Fruit fly (Drosophila melanogaster) whole organism, wandering third instar larva: ENCODE results near the gene Spp.

Experiments
- Abd-B ChIP-seq: fragments of >200 bp; optimal IDR thresholded peaks from 2 replicates; lab custom pipeline; 2017; ENCODE audit warnings: missing biosample characterization, missing genetic modification characterization
- CG32264 ChIP-seq: fragments of 200-800 bp; sonication (Bioruptor generic); optimal IDR thresholded peaks from 2 replicates; lab custom pipeline; 2016; ENCODE audit warnings: missing biosample characterization, missing genetic modification characterization
- CG9705 ChIP-seq: fragments of 200-800 bp; sonication (Bioruptor generic); optimal IDR thresholded peaks from 2 replicates; lab custom pipeline; 2018; ENCODE audit warnings: missing biosample characterization, mild to moderate bottlenecking, missing genetic modification characterization
- CrebA ChIP-seq: fragments of 200-800 bp; sonication (Bioruptor generic); optimal IDR thresholded peaks from 2 replicates; lab custom pipeline; 2016; ENCODE audit warnings: missing biosample characterization, mild to moderate bottlenecking, missing genetic modification characterization, borderline replicate concordance
- Dif ChIP-seq: fragments of 200-275, 200-300 bp; sonication (Bioruptor generic); optimal IDR thresholded peaks from 2 replicates; lab custom pipeline; 2018; ENCODE audit warnings: missing biosample characterization, missing genetic modification characterization; ENCODE audit not compliant: partially characterized antibody
- GATAd ChIP-seq: sonication (Bioruptor generic); optimal IDR thresholded peaks from 2 replicates; lab custom pipeline; 2016; ENCODE audit warnings: missing biosample characterization, missing genetic modification characterization
- HLH106 ChIP-seq: fragments of 200-800 bp; optimal IDR thresholded peaks from 3 replicates; lab custom pipeline; 2019; ENCODE audit warnings: missing biosample characterization, mild to moderate bottlenecking, missing genetic modification characterization, moderate library complexity
- Hnf4 ChIP-seq: fragments of 200-800 bp; sonication (Bioruptor generic); optimal IDR thresholded peaks from 2 replicates; lab custom pipeline; 2016; ENCODE audit warnings: missing biosample characterization, mild to moderate bottlenecking, missing genetic modification characterization
- Hr78 ChIP-seq: fragments of >200 bp; optimal IDR thresholded peaks from 2 replicates; lab custom pipeline; 2017; ENCODE audit warnings: missing biosample characterization, missing genetic modification characterization
- Hr83 ChIP-seq: fragments of 200-300 bp; sonication (Bioruptor generic); optimal IDR thresholded peaks from 2 replicates; lab custom pipeline; 2016; ENCODE audit warnings: missing biosample characterization, mild to moderate bottlenecking, missing genetic modification characterization, moderate library complexity; ENCODE audit not compliant: poor library complexity, severe bottlenecking
- Jra ChIP-seq: sonication (Bioruptor generic); optimal IDR thresholded peaks from 2 replicates; lab custom pipeline; 2016; ENCODE audit warnings: missing biosample characterization, missing genetic modification characterization
- Mio ChIP-seq: sonication (Bioruptor generic); optimal IDR thresholded peaks from 2 replicates; lab custom pipeline; 2016; ENCODE audit warnings: missing biosample characterization, missing genetic modification characterization
- Myc ChIP-seq: fragments of >200 bp; optimal IDR thresholded peaks from 2 replicates; lab custom pipeline; 2017
- OdsH ChIP-seq: fragments of 200-800 bp; sonication (Bioruptor generic); optimal IDR thresholded peaks from 2 replicates; lab custom pipeline; 2016; ENCODE audit warnings: missing biosample characterization, mild to moderate bottlenecking, missing genetic modification characterization
- Rel ChIP-seq, 2 experiments: fragments of 200-800 bp; sonication (Bioruptor generic) in 1 of 2; optimal IDR thresholded peaks; 2 replicates in 1 of 2; 3 replicates in 1 of 2; lab custom pipeline; 2016 to 2019; ENCODE audit warnings: mild to moderate bottlenecking in 2 of 2, missing biosample characterization in 2 of 2, missing genetic modification characterization in 2 of 2, moderate library complexity in 1 of 2
- Sp1 ChIP-seq: fragments of 200-800 bp; sonication (Bioruptor generic); optimal IDR thresholded peaks from 3 replicates; lab custom pipeline; 2019; ENCODE audit warnings: missing biosample characterization, mild to moderate bottlenecking, missing genetic modification characterization, moderate library complexity
- Vsx2 ChIP-seq: fragments of 200-300, 225-300 bp; sonication (Bioruptor generic); optimal IDR thresholded peaks from 2 replicates; lab custom pipeline; 2018; ENCODE audit warnings: missing biosample characterization, missing genetic modification characterization; ENCODE audit not compliant: partially characterized antibody
- br ChIP-seq: fragments of 200-800 bp; sonication (Bioruptor generic); optimal IDR thresholded peaks from 2 replicates; lab custom pipeline; 2016; ENCODE audit warnings: missing biosample characterization, missing genetic modification characterization
- dl ChIP-seq, 2 experiments: fragments of 175-275, 200-275 bp in 1 of 2; fragments of 200-275 bp in 1 of 2; sonication (Bioruptor generic); optimal IDR thresholded peaks; lab custom pipeline; 2018; ENCODE audit warnings: mild to moderate bottlenecking in 2 of 2, missing biosample characterization in 2 of 2, missing genetic modification characterization in 2 of 2, moderate library complexity in 2 of 2; ENCODE audit not compliant: partially characterized antibody in 2 of 2, insufficient read depth in 1 of 2
- dmrt93B ChIP-seq: fragments of 200-800 bp; sonication (Bioruptor generic); optimal IDR thresholded peaks from 2 replicates; lab custom pipeline; 2018; ENCODE audit warnings: missing biosample characterization, mild to moderate bottlenecking, missing genetic modification characterization
- dsf ChIP-seq: sonication (Bioruptor generic); optimal IDR thresholded peaks from 2 replicates; lab custom pipeline; 2016; ENCODE audit warnings: missing biosample characterization, missing genetic modification characterization, borderline replicate concordance
- ey ChIP-seq: fragments of 200-800 bp; sonication (Bioruptor generic); optimal IDR thresholded peaks from 2 replicates; lab custom pipeline; 2016; ENCODE audit warnings: missing biosample characterization, missing genetic modification characterization
- foxo ChIP-seq, 2 experiments: fragments of 200-800 bp; sonication (Bioruptor generic); optimal IDR thresholded peaks; 2 replicates in 1 of 2; 3 replicates in 1 of 2; lab custom pipeline; 2016 to 2017; ENCODE audit warnings: missing biosample characterization in 2 of 2, missing genetic modification characterization in 2 of 2
- fru ChIP-seq: fragments of 200-800 bp; sonication (Bioruptor generic); optimal IDR thresholded peaks from 3 replicates; lab custom pipeline; 2016; ENCODE audit warnings: missing biosample characterization, mild to moderate bottlenecking, missing genetic modification characterization
- h ChIP-seq: fragments of 200-800 bp; sonication (Bioruptor generic); optimal IDR thresholded peaks from 3 replicates; lab custom pipeline; 2016; ENCODE audit warnings: missing biosample characterization, mild to moderate bottlenecking, missing genetic modification characterization
- lola ChIP-seq: fragments of >200 bp; optimal IDR thresholded peaks from 2 replicates; lab custom pipeline; 2017; ENCODE audit warnings: missing biosample characterization, missing genetic modification characterization
- pan ChIP-seq: fragments of >200 bp; optimal IDR thresholded peaks from 2 replicates; lab custom pipeline; 2017
- psq ChIP-seq: fragments of 200-800 bp; sonication (Bioruptor generic); optimal IDR thresholded peaks from 3 replicates; lab custom pipeline; 2017; ENCODE audit warnings: missing biosample characterization, mild to moderate bottlenecking, missing genetic modification characterization, moderate library complexity
- rgr ChIP-seq: fragments of 200-800 bp; sonication (Bioruptor generic); optimal IDR thresholded peaks from 3 replicates; lab custom pipeline; 2016; ENCODE audit warnings: missing biosample characterization, mild to moderate bottlenecking, missing genetic modification characterization
- sage ChIP-seq: fragments of 200-800 bp; sonication (Bioruptor generic); optimal IDR thresholded peaks from 2 replicates; lab custom pipeline; 2016; ENCODE audit warnings: missing biosample characterization, mild to moderate bottlenecking, missing genetic modification characterization
- sv ChIP-seq: fragments of 200-800 bp; sonication (Bioruptor generic); optimal IDR thresholded peaks from 3 replicates; lab custom pipeline; 2016; ENCODE audit warnings: missing biosample characterization, missing genetic modification characterization
- tai ChIP-seq: sonication (Bioruptor generic); optimal IDR thresholded peaks from 2 replicates; lab custom pipeline; 2016; ENCODE audit warnings: missing biosample characterization, missing genetic modification characterization
- usp ChIP-seq: fragments of >200 bp; optimal IDR thresholded peaks from 2 replicates; lab custom pipeline; 2017; ENCODE audit warnings: missing biosample characterization, missing genetic modification characterization
- woc ChIP-seq: sonication (Bioruptor generic); optimal IDR thresholded peaks from 2 replicates; lab custom pipeline; 2016; ENCODE audit warnings: missing biosample characterization, mild to moderate bottlenecking, missing genetic modification characterization

The Spp gene

dm6 chr2L:543799-544198 lies 654 bp downstream of the Spp start:
- TF ChIP-seq Jra (GFP tag; lab: Kevin White, UChicago) (no peak), GATAd (GFP tag; lab: Kevin White, UChicago) (no peak)
- TF ChIP-seq, all 38 proteins: peak for 0

- peak in 1 of 2 experiments; percentile 9 for TF ChIP-seq foxo (GFP tag; optimal IDR thresholded peaks at IDR 0.05; lab: Kevin White, UChicago)
- TF ChIP-seq pan (lab: Kevin White, UChicago) = no peak
- TF ChIP-seq lola (GFP tag; lab: Kevin White, UChicago) = no peak
- TF ChIP-seq fru = peak; percentile 5
- no peak for TF ChIP-seq Abd-B (GFP tag; lab: Kevin White, UChicago)
- no peak for TF ChIP-seq rgr (GFP tag; lab: Kevin White, UChicago)
- TF ChIP-seq Vsx2 (GFP tag; lab: Kevin White, UChicago) = no peak
- TF ChIP-seq Rel (GFP tag; optimal IDR thresholded peaks at IDR 0.05; lab: Kevin White, UChicago) = no peak
- peak; percentile 30 for TF ChIP-seq Rel (tag; optimal IDR thresholded peaks at IDR 0.05; lab: Kevin White, UChicago)
- TF ChIP-seq br (GFP tag; lab: Kevin White, UChicago) = no peak
- no peak for TF ChIP-seq CrebA (GFP tag; lab: Kevin White, UChicago)
- TF ChIP-seq dmrt93B = no peak
- no peak for TF ChIP-seq psq (GFP tag; lab: Kevin White, UChicago)
- TF ChIP-seq Sp1 = no peak
- TF ChIP-seq CG32264 = no peak
Measured at dm6 chr2L:542338-542967, 2.0 kb downstream of the Spp start, which contains the start of gene lwr. lwr (minus strand) TSS chr2L:542580.

dm6 chr2L:540572-541210 lies 3.8 kb downstream of the Spp start:
- TF ChIP-seq Hr83 (GFP tag; lab: Kevin White, UChicago) = peak; percentile 54
- TF ChIP-seq sv (GFP tag; lab: Kevin White, UChicago) = no peak
- TF ChIP-seq Dif (GFP tag; lab: Kevin White, UChicago) = peak; percentile 21
- TF ChIP-seq Hr78 (GFP tag; lab: Kevin White, UChicago) = no peak
- no peak for TF ChIP-seq Rel (GFP tag; optimal IDR thresholded peaks at IDR 0.05; lab: Kevin White, UChicago)
- peak; percentile 72 for TF ChIP-seq Rel (tag; optimal IDR thresholded peaks at IDR 0.05; lab: Kevin White, UChicago)
- TF ChIP-seq dl (GFP tag; optimal IDR thresholded peaks at IDR 0.05; lab: Kevin White, UChicago; ENCODE audit: insufficient read depth in 1 of 2, partially characterized antibody in 2 of 2) = peak in 1 of 2 experiments; percentile 11
- peak; percentile 15 for TF ChIP-seq h (GFP tag; lab: Kevin White, UChicago)
- peak; percentile 87 for TF ChIP-seq fru
- TF ChIP-seq foxo (GFP tag; optimal IDR thresholded peaks at IDR 0.05; lab: Kevin White, UChicago) = peak in 1 of 2 experiments; percentile 31
- peak; percentile 11 for TF ChIP-seq rgr (GFP tag; lab: Kevin White, UChicago)

dm6 chr2L:533734-534133 lies 10.7 kb downstream of the Spp start:
- TF ChIP-seq Myc (lab: Kevin White, UChicago) = no peak
- no peak for TF ChIP-seq pan (lab: Kevin White, UChicago)
- peak; percentile 16 for TF ChIP-seq psq (GFP tag; lab: Kevin White, UChicago)
- TF ChIP-seq Rel (GFP tag; optimal IDR thresholded peaks at IDR 0.05; lab: Kevin White, UChicago) = no peak
- peak; percentile 74 for TF ChIP-seq Rel (tag; optimal IDR thresholded peaks at IDR 0.05; lab: Kevin White, UChicago)
- no peak for TF ChIP-seq Vsx2 (GFP tag; lab: Kevin White, UChicago)

DNA sequence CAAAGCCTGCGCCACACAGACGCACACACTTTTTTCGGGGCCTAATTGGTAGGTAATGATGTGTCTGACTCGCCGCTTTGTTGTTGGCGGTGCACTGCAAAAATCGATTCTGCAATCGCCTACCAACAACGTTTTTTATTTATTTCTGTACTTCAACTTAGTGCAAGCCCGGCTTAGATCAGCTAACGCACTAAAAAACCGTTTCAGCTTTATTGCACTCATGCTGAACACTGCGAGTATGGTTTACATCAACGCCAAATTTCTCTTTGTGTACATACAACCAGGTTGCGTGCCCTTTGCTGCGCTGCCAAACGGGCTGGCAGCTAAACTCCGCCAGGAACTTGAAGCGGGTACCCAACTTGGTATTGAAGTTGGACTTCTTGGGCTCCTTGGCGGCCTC lies 14.2 kb downstream of the Spp start:
- peak; percentile 89 for TF ChIP-seq HLH106 (tag; lab: Kevin White, UChicago)
- peak; percentile 81 for TF ChIP-seq sage (GFP tag; lab: Kevin White, UChicago)
- peak; percentile 91 for TF ChIP-seq rgr (GFP tag; lab: Kevin White, UChicago)
- TF ChIP-seq dsf = peak; percentile 73
- TF ChIP-seq woc (GFP tag; lab: Kevin White, UChicago) = peak; percentile 92
- TF ChIP-seq CrebA (GFP tag; lab: Kevin White, UChicago) = no peak
- peak; percentile 96 for TF ChIP-seq OdsH (GFP tag; lab: Kevin White, UChicago)
- TF ChIP-seq foxo (GFP tag; optimal IDR thresholded peaks at IDR 0.05; lab: Kevin White, UChicago) = peak; percentile 40 to 96
- peak; percentile 95 for TF ChIP-seq Sp1
- peak; percentile 65 for TF ChIP-seq CG9705 (GFP tag; lab: Kevin White, UChicago)
- peak; percentile 96 for TF ChIP-seq fru
- TF ChIP-seq CG32264 = peak; percentile 68
- TF ChIP-seq Dif (GFP tag; lab: Kevin White, UChicago) = no peak
- TF ChIP-seq pan (lab: Kevin White, UChicago) = no peak
- TF ChIP-seq dl (GFP tag; optimal IDR thresholded peaks at IDR 0.05; lab: Kevin White, UChicago; ENCODE audit: insufficient read depth in 1 of 2, partially characterized antibody in 2 of 2) = no peak
- TF ChIP-seq tai (GFP tag; lab: Kevin White, UChicago) = no peak
- peak; percentile 92 for TF ChIP-seq psq (GFP tag; lab: Kevin White, UChicago)
- peak; percentile 68 for TF ChIP-seq Mio (GFP tag; lab: Kevin White, UChicago)
- TF ChIP-seq h (GFP tag; lab: Kevin White, UChicago) = peak; percentile 92
- no peak for TF ChIP-seq Jra (GFP tag; lab: Kevin White, UChicago)
- TF ChIP-seq ey (GFP tag; lab: Kevin White, UChicago) = peak; percentile 92
- peak; percentile 94 for TF ChIP-seq Hnf4 (GFP tag; lab: Kevin White, UChicago)
- TF ChIP-seq Abd-B (GFP tag; lab: Kevin White, UChicago) = no peak
- no peak for TF ChIP-seq Rel (GFP tag; optimal IDR thresholded peaks at IDR 0.05; lab: Kevin White, UChicago)
- TF ChIP-seq Rel (tag; optimal IDR thresholded peaks at IDR 0.05; lab: Kevin White, UChicago) = peak; percentile 53
- no peak for TF ChIP-seq Myc (lab: Kevin White, UChicago)
- TF ChIP-seq usp = no peak
- TF ChIP-seq lola (GFP tag; lab: Kevin White, UChicago) = no peak
- TF ChIP-seq Hr78 (GFP tag; lab: Kevin White, UChicago) = no peak
- peak; percentile 97 for TF ChIP-seq br (GFP tag; lab: Kevin White, UChicago)
- peak; percentile 84 for TF ChIP-seq dmrt93B
